Worm (Caenorhabditis elegans) whole organism, late embryonic: ENCODE results near the gene ZK6.8.

Source experiments
- C08G9.2 ChIP-seq: sonication (generic microtip); optimal IDR thresholded peaks from 2 replicates; lab custom pipeline; 2016; ENCODE audit warnings: mild to moderate bottlenecking, missing genetic modification characterization, moderate library complexity, missing compliant biosample characterization
- C38D4.7 ChIP-seq: fragments of 200-800 bp; sonication (Bioruptor generic); optimal IDR thresholded peaks from 2 replicates; lab custom pipeline; 2018; ENCODE audit warnings: mild to moderate bottlenecking, missing genetic modification characterization, moderate library complexity, missing compliant biosample characterization
- K02D7.2 ChIP-seq: sonication (generic microtip); optimal IDR thresholded peaks from 2 replicates; lab custom pipeline; 2017; ENCODE audit warnings: mild to moderate bottlenecking, missing genetic modification characterization, missing compliant biosample characterization
- T23F11.4 ChIP-seq: fragments of 200-800 bp; sonication (Bioruptor generic); optimal IDR thresholded peaks from 2 replicates; lab custom pipeline; 2018; ENCODE audit warnings: mild to moderate bottlenecking, missing genetic modification characterization, missing compliant biosample characterization
- ama-1 ChIP-seq: fragments of 150-350 bp; optimal IDR thresholded peaks from 2 replicates; lab custom pipeline; 2014
- ceh-18 ChIP-seq: sonication (generic microtip); optimal IDR thresholded peaks from 2 replicates; lab custom pipeline; 2016; ENCODE audit warnings: missing genetic modification characterization, missing compliant biosample characterization
- ceh-19 ChIP-seq: fragments of 200-800 bp; sonication (Bioruptor generic); optimal IDR thresholded peaks from 2 replicates; lab custom pipeline; 2018; ENCODE audit warnings: mild to moderate bottlenecking, missing genetic modification characterization, missing compliant biosample characterization
- ceh-2 ChIP-seq: sonication (generic microtip); optimal IDR thresholded peaks from 2 replicates; lab custom pipeline; 2016; ENCODE audit warnings: missing genotype, missing genetic modification characterization, missing compliant biosample characterization
- ceh-30 ChIP-seq: fragments of 150-350 bp; optimal IDR thresholded peaks from 2 replicates; lab custom pipeline; 2014; ENCODE audit warnings: missing biosample characterization, missing genetic modification characterization
- ceh-31 ChIP-seq: sonication (generic microtip); optimal IDR thresholded peaks from 2 replicates; lab custom pipeline; 2016; ENCODE audit warnings: missing genetic modification characterization, missing compliant biosample characterization
- ceh-45 ChIP-seq: fragments of 200-800 bp; sonication (Bioruptor generic); IDR thresholded peaks from 2 replicates; pipeline ENCODE4 v1.3.6; 2022; ENCODE audit warnings: missing genetic modification reagents, missing genetic modification characterization, missing compliant biosample characterization
- ceh-48 ChIP-seq: sonication (generic microtip); optimal IDR thresholded peaks from 2 replicates; lab custom pipeline; 2016; ENCODE audit warnings: missing genetic modification characterization, inconsistent platforms, missing compliant biosample characterization
- che-1 ChIP-seq: sonication (generic microtip); optimal IDR thresholded peaks from 2 replicates; lab custom pipeline; 2016; ENCODE audit warnings: mild to moderate bottlenecking, missing genetic modification characterization, missing compliant biosample characterization
- elt-2 ChIP-seq: sonication (generic microtip); optimal IDR thresholded peaks from 2 replicates; lab custom pipeline; 2016; ENCODE audit warnings: missing genetic modification reagents, missing genetic modification characterization, missing compliant biosample characterization
- elt-4 ChIP-seq: sonication (generic microtip); optimal IDR thresholded peaks from 2 replicates; lab custom pipeline; 2016; ENCODE audit warnings: missing genetic modification characterization, missing compliant biosample characterization
- ets-4 ChIP-seq: sonication (generic microtip); optimal IDR thresholded peaks from 2 replicates; lab custom pipeline; 2016; ENCODE audit warnings: missing genetic modification characterization, missing compliant biosample characterization
- eyg-1 ChIP-seq: sonication (generic microtip); optimal IDR thresholded peaks from 2 replicates; lab custom pipeline; 2016; ENCODE audit warnings: missing genotype, missing genetic modification characterization, missing compliant biosample characterization
- fax-1 ChIP-seq: sonication (generic microtip); optimal IDR thresholded peaks from 2 replicates; lab custom pipeline; 2016; ENCODE audit warnings: missing genotype, missing genetic modification characterization, missing compliant biosample characterization
- hlh-13 ChIP-seq: fragments of 200-800 bp; sonication (Bioruptor generic); optimal IDR thresholded peaks from 2 replicates; lab custom pipeline; 2018; ENCODE audit warnings: mild to moderate bottlenecking, missing genetic modification characterization, missing compliant biosample characterization
- hlh-6 ChIP-seq: sonication (generic microtip); optimal IDR thresholded peaks from 2 replicates; lab custom pipeline; 2016; ENCODE audit warnings: missing genotype, missing genetic modification characterization, missing compliant biosample characterization
- lim-6 ChIP-seq: sonication (generic microtip); optimal IDR thresholded peaks from 2 replicates; lab custom pipeline; 2016; ENCODE audit warnings: missing genetic modification characterization, missing compliant biosample characterization
- madf-2 ChIP-seq: sonication (generic microtip); optimal IDR thresholded peaks from 2 replicates; lab custom pipeline; 2017; ENCODE audit warnings: missing genetic modification characterization, missing compliant biosample characterization
- nhr-11 ChIP-seq: fragments of 150-350 bp; optimal IDR thresholded peaks from 2 replicates; lab custom pipeline; 2014; ENCODE audit warnings: missing biosample characterization, missing genetic modification characterization
- nhr-232 ChIP-seq: sonication (generic microtip); optimal IDR thresholded peaks from 2 replicates; lab custom pipeline; 2016; ENCODE audit warnings: missing genetic modification characterization, missing compliant biosample characterization
- npax-4 ChIP-seq: sonication (generic microtip); optimal IDR thresholded peaks from 2 replicates; lab custom pipeline; 2016; ENCODE audit warnings: missing genetic modification characterization, missing compliant biosample characterization
- odd-2 ChIP-seq: sonication (generic microtip); optimal IDR thresholded peaks from 2 replicates; lab custom pipeline; 2017; ENCODE audit warnings: antibody characterized with exemption, mild to moderate bottlenecking, missing genetic modification characterization, missing compliant biosample characterization
- pag-3 ChIP-seq: sonication (generic microtip); optimal IDR thresholded peaks from 2 replicates; lab custom pipeline; 2016; ENCODE audit warnings: missing compliant biosample characterization, missing genetic modification characterization, borderline replicate concordance
- pat-9 ChIP-seq: fragments of 200-800 bp; sonication (Bioruptor generic); optimal IDR thresholded peaks from 2 replicates; lab custom pipeline; 2018; ENCODE audit warnings: mild to moderate bottlenecking, missing genetic modification characterization, moderate library complexity, missing compliant biosample characterization
- pax-1 ChIP-seq: fragments of 150-350 bp; optimal IDR thresholded peaks from 2 replicates; lab custom pipeline; 2014; ENCODE audit warnings: missing biosample characterization, missing genetic modification characterization
- pha-2 ChIP-seq: sonication (generic microtip); optimal IDR thresholded peaks from 2 replicates; lab custom pipeline; 2017; ENCODE audit warnings: mild to moderate bottlenecking, missing genetic modification characterization, missing compliant biosample characterization
- pha-4 ChIP-seq: fragments of 150-350 bp; optimal IDR thresholded peaks from 2 replicates; lab custom pipeline; 2018; ENCODE audit warnings: missing biosample characterization, missing genetic modification reagents, missing genetic modification characterization
- ref-2 ChIP-seq: sonication (generic microtip); optimal IDR thresholded peaks from 2 replicates; lab custom pipeline; 2016; ENCODE audit warnings: missing genetic modification characterization, missing compliant biosample characterization
- sdc-2 ChIP-seq: sonication (generic microtip); optimal IDR thresholded peaks from 2 replicates; lab custom pipeline; 2016; ENCODE audit warnings: missing genotype, missing genetic modification characterization, missing compliant biosample characterization
- sox-2 ChIP-seq: fragments of 200-800 bp; sonication (Bioruptor generic); IDR thresholded peaks from 2 replicates; pipeline ENCODE4 v1.3.6; 2022; ENCODE audit warnings: missing genetic modification reagents, missing genetic modification characterization, missing compliant biosample characterization
- sox-4 ChIP-seq: sonication (generic microtip); optimal IDR thresholded peaks from 2 replicates; lab custom pipeline; 2017; ENCODE audit warnings: mild to moderate bottlenecking, missing genetic modification characterization, inconsistent platforms, missing compliant biosample characterization
- tbx-2 ChIP-seq: sonication (generic microtip); optimal IDR thresholded peaks from 2 replicates; lab custom pipeline; 2016; ENCODE audit warnings: missing genetic modification characterization, missing compliant biosample characterization
- tbx-7 ChIP-seq: sonication (generic microtip); optimal IDR thresholded peaks from 2 replicates; lab custom pipeline; 2016; ENCODE audit warnings: missing genotype, missing genetic modification characterization, missing compliant biosample characterization
- ttx-3 ChIP-seq: sonication (generic microtip); optimal IDR thresholded peaks from 2 replicates; lab custom pipeline; 2016; ENCODE audit warnings: missing genetic modification reagents, missing genetic modification characterization, missing compliant biosample characterization
- unc-3 ChIP-seq, 2 experiments: fragments of 200-800 bp in 1 of 2; sonication (Bioruptor generic) in 1 of 2; sonication (generic microtip) in 1 of 2; conservative IDR thresholded peaks in 1 of 2; optimal IDR thresholded peaks in 1 of 2; 2 replicates each; pipeline versions ENCODE4 v1.3.6 to Lab custom; 2016 to 2022; ENCODE audit warnings: missing compliant biosample characterization in 2 of 2, missing genetic modification characterization in 2 of 2, missing genetic modification reagents in 1 of 2
- unc-42 ChIP-seq: sonication (generic microtip); optimal IDR thresholded peaks from 2 replicates; lab custom pipeline; 2016; ENCODE audit warnings: missing genotype, missing genetic modification characterization, missing compliant biosample characterization
- unc-55 ChIP-seq: sonication (generic microtip); optimal IDR thresholded peaks from 2 replicates; lab custom pipeline; 2017; ENCODE audit warnings: missing biosample characterization, missing genetic modification reagents, missing genetic modification characterization
- unc-86 ChIP-seq: sonication (generic microtip); optimal IDR thresholded peaks from 2 replicates; lab custom pipeline; 2016; ENCODE audit warnings: missing genetic modification characterization, missing compliant biosample characterization
- zip-5 ChIP-seq: sonication (generic microtip); optimal IDR thresholded peaks from 2 replicates; lab custom pipeline; 2016; ENCODE audit warnings: missing genetic modification characterization, missing compliant biosample characterization

Gene ZK6.8

DNA sequence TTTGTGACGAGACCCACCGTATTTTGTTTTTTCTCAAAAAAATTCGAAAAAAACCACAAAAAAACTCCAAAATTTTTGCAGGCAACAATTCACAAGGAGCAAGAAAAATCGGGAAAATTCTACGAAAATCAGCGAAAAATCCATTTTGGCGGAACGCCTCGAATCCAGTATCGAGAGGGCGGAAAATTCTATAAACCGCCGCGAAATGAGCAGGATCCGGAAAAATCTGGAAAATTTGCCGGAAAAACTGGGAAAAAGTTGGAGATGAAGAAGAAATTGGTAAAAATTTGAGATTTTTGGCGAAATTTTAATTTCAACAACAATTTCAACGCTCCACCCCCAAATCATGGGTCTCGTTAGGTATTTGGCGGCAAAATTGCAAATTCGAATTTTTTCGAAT, 21.6 kb upstream of the ZK6.8 start:
- TF ChIP-seq sox-2 (no peak), ceh-18 (tag; lab: Kevin White, UChicago) (no peak), ceh-2 (tag; lab: Kevin White, UChicago) (no peak), pha-2 (no peak), C08G9.2 (no peak), madf-2 (tag; lab: Kevin White, UChicago) (no peak), ceh-48 (tag; lab: Kevin White, UChicago) (no peak), unc-42 (tag; lab: Kevin White, UChicago) (no peak), unc-3 (GFP tag; conservative IDR thresholded peaks at IDR 0.05; lab: Robert Waterston, UW) (no peak), unc-3 (tag; optimal IDR thresholded peaks at IDR 0.05; lab: Kevin White, UChicago) (no peak), odd-2 (tag; lab: Kevin White, UChicago) (no peak), eyg-1 (tag; lab: Kevin White, UChicago) (no peak), unc-55 (GFP tag; lab: Kevin White, UChicago) (no peak), ama-1 (lab: Kevin White, UChicago) (no peak), pat-9 (tag; lab: Kevin White, UChicago) (no peak), ref-2 (no peak), nhr-232 (tag; lab: Kevin White, UChicago) (no peak), fax-1 (no peak)

DNA sequence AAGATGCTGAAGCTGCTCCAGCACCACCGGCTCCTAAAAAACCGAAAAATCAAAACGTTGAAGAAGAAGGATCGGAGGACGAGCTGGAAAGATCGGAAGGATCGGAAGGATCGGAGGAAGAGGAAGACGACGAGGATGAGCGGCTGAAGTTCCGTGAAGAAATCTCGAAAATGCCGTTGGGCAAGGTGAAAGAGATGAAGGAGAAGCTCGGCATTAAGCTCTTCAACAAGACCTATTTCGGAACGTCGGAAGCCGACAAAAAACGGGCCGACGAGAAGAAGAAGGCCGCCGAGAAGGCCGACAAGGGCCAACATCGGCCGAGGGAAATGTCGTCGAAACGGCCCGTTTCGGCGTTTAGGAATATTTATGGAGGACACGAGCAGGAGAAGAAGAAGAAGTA, 20.4 kb upstream of the ZK6.8 start:
- TF ChIP-seq hlh-6 (tag; lab: Kevin White, UChicago): no peak
- no peak for TF ChIP-seq K02D7.2 (tag; lab: Kevin White, UChicago)
- no peak for TF ChIP-seq sox-4 (tag; lab: Kevin White, UChicago)
- TF ChIP-seq ets-4 (tag; lab: Kevin White, UChicago): no peak
- no peak for TF ChIP-seq npax-4
- TF ChIP-seq T23F11.4 (GFP tag; lab: Kevin White, UChicago): no peak
- no peak for TF ChIP-seq ceh-30 (tag; lab: Kevin White, UChicago)
- no peak for TF ChIP-seq madf-2 (tag; lab: Kevin White, UChicago)
- no peak for TF ChIP-seq elt-4 (tag; lab: Kevin White, UChicago)
- TF ChIP-seq pat-9 (tag; lab: Kevin White, UChicago): no peak
- no peak for TF ChIP-seq lim-6
- no peak for TF ChIP-seq pha-2
- TF ChIP-seq sdc-2 (tag; lab: Kevin White, UChicago): no peak

DNA sequence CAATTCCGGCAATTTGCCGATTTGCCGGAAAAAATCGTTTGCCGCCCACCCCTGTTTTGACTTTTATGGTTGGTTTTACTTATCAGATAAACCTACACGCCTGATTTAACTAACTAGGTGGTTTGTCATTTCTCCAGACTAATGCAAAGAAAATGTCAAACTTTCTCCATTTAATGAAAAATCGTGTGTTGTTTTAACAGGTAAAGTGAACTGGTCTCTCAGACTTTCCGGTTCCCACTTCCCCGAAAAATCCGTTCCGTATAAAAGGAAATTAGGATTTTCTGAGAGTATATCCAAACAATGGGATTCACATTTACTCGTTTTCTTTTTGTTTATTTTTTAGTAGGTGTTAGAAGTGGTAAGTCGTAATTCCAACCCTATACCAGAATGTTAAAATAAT, 17.1 kb upstream of the ZK6.8 start, which contains the start of gene mltn-6:
TSS of gene mltn-6 (plus strand) at position 301 of the 400 bp plus-strand sequence.
- TF ChIP-seq ttx-3 (tag; lab: Kevin White, UChicago): no peak
- no peak for TF ChIP-seq tbx-7
- TF ChIP-seq pat-9 (tag; lab: Kevin White, UChicago): no peak
- no peak for TF ChIP-seq sdc-2 (tag; lab: Kevin White, UChicago)
- TF ChIP-seq, all 69 proteins: peak for 0

DNA sequence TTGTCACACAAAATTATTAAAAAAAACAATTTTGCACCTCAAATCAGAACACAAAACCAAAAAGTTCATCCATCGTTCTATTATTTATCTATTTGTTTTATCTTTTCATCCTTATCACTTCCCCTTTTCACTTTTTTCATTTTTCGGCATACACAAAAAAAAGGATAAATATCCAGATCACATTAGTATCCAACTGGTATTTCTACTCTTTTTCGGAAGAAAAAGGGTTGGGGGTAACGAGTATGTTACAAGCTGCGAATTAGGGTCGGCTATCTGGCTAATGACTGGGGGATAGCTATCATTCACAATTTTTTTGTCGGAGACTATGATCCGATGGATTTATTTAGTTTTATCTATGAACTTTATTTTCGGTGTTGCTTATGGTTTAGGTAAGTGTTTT, 11.7 kb upstream of the ZK6.8 start, which contains the start of gene mltn-7:
TSS of gene mltn-7 (plus strand) at position 301 of the 400 bp plus-strand sequence.
- no peak for TF ChIP-seq pax-1
- no peak for TF ChIP-seq nhr-11
- no peak for TF ChIP-seq fax-1
- no peak for TF ChIP-seq ceh-2 (tag; lab: Kevin White, UChicago)
- no peak for TF ChIP-seq npax-4
- TF ChIP-seq tbx-2: no peak
- no peak for TF ChIP-seq ama-1 (lab: Kevin White, UChicago)
- TF ChIP-seq ceh-19 (GFP tag; lab: Kevin White, UChicago): no peak
- no peak for TF ChIP-seq pha-2
- no peak for TF ChIP-seq unc-42 (tag; lab: Kevin White, UChicago)
- no peak for TF ChIP-seq hlh-13 (GFP tag; lab: Kevin White, UChicago)
- TF ChIP-seq pha-4 (tag; lab: Kevin White, UChicago): no peak
- no peak for TF ChIP-seq elt-2 (tag; lab: Kevin White, UChicago)
- no peak for TF ChIP-seq ceh-31 (tag; lab: Kevin White, UChicago)
- no peak for TF ChIP-seq pag-3
- no peak for TF ChIP-seq che-1
- no peak for TF ChIP-seq ceh-45 (GFP tag; lab: Robert Waterston, UW)
- no peak for TF ChIP-seq unc-86 (tag; lab: Kevin White, UChicago)
- no peak for TF ChIP-seq C38D4.7 (GFP tag; lab: Kevin White, UChicago)
- TF ChIP-seq zip-5: no peak
